Worm (Caenorhabditis elegans) whole organism, midembryonic: ENCODE results near the gene srd-4.

Source experiments
- klf-2 ChIP-seq: fragments of 200-800 bp; sonication (Bioruptor generic); conservative IDR thresholded peaks from 2 replicates; pipeline ENCODE4 v1.3.6; 2022; ENCODE audit warnings: missing genetic modification reagents, missing genetic modification characterization, missing compliant biosample characterization
- ref-1 ChIP-seq: fragments of 200-800 bp; sonication (Bioruptor generic); conservative IDR thresholded peaks from 2 replicates; pipeline ENCODE4 v1.3.6; 2022; ENCODE audit warnings: missing genetic modification reagents, missing genetic modification characterization, missing compliant biosample characterization
- tab-1 ChIP-seq: fragments of 200-800 bp; sonication (Bioruptor generic); IDR thresholded peaks from 2 replicates; pipeline ENCODE4 v1.3.6; 2022; ENCODE audit warnings: missing genetic modification characterization, missing compliant biosample characterization
- ztf-23 ChIP-seq: fragments of 200-800 bp; sonication (Bioruptor generic); IDR thresholded peaks from 2 replicates; pipeline ENCODE4 v1.3.6; 2022; ENCODE audit warnings: missing genetic modification reagents, missing genetic modification characterization, missing compliant biosample characterization
- ztf-29 ChIP-seq: fragments of 200-800 bp; sonication (Bioruptor generic); IDR thresholded peaks from 2 replicates; pipeline ENCODE4 v1.3.6; 2022; ENCODE audit warnings: missing genetic modification reagents, missing genetic modification characterization, missing compliant biosample characterization

DNA sequence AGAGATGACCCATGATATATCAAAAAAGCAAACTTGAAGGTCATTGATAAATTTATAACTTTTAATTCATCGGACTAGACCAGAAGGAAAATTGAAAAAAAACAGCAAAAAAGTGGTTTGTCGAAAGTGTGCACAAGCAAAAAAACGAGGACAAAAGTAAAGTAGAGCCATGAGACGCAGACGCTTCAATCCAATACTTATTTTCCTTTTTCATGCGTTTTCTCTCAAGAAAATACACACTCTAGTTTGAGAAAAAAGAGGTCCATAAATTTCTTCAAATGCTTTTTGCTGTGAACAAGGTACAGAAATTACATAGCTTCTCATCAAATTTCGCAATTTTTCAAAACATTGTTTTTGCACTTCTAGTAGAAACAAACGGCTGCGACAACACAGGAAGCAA lies 23.6 kb upstream of the srd-4 start:
- TF ChIP-seq tab-1 (no peak), klf-2 (GFP tag; lab: Robert Waterston, UW) (no peak), ref-1 (GFP tag; lab: Robert Waterston, UW) (no peak), ztf-23 (GFP tag; lab: Robert Waterston, UW) (no peak), ztf-29 (GFP tag; lab: Robert Waterston, UW) (no peak)
